Worm (Caenorhabditis elegans): ENCODE results near the gene Y102A5C.36.

Gene Y102A5C.36

DNA sequence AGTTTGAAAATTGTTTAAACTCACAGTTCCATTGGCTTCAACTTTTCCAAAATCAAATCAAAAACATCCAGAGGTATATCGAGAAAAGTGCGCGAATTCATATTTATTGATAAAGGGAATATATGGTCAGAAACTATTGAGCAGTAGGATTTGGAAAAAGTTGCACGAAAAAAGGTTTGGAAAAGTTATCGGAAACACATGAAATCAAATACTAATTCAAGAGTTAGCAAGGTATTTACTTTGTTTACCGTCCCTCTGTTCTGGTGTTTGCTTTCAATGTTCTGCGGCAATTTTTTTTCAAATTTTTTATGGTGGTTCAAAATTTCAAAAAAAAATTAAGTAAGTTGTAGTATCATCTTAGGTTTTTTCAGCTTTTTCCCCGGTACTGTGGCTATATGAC lies 27.9 kb downstream of the Y102A5C.36 start, which contains the start of gene fbxa-45:
TSS of gene fbxa-45 (minus strand) at position 101 of the 400 bp plus-strand sequence.
- TF ChIP-seq K09A11.1 (tag; optimal IDR thresholded peaks at IDR 0.05; ENCODE audit: insufficient read depth), result no peak
- TF ChIP-seq ttx-3 (tag; optimal IDR thresholded peaks at IDR 0.05), result no peak
- TF ChIP-seq sox-2 (GFP tag; IDR thresholded peaks at IDR 0.05), result no peak
- TF ChIP-seq fax-1 (tag; optimal IDR thresholded peaks at IDR 0.05), result no peak
- TF ChIP-seq pat-9 (tag; optimal IDR thresholded peaks at IDR 0.05), result no peak
- no peak for TF ChIP-seq mec-3 (tag; optimal IDR thresholded peaks at IDR 0.05; ENCODE audit: borderline replicate concordance)
- TF ChIP-seq ceh-45 (GFP tag; IDR thresholded peaks at IDR 0.05), result no peak
- no peak for TF ChIP-seq tbx-2 (tag; optimal IDR thresholded peaks at IDR 0.05)
- TF ChIP-seq hlh-15 (tag; optimal IDR thresholded peaks at IDR 0.05), result no peak
- no peak for TF ChIP-seq lim-6 (tag; optimal IDR thresholded peaks at IDR 0.05)
- TF ChIP-seq pax-1 (tag; optimal IDR thresholded peaks at IDR 0.05), result no peak
- no peak for TF ChIP-seq nhr-11 (tag; optimal IDR thresholded peaks at IDR 0.05)
- no peak for TF ChIP-seq fkh-10 (GFP tag; optimal IDR thresholded peaks at IDR 0.05)

DNA sequence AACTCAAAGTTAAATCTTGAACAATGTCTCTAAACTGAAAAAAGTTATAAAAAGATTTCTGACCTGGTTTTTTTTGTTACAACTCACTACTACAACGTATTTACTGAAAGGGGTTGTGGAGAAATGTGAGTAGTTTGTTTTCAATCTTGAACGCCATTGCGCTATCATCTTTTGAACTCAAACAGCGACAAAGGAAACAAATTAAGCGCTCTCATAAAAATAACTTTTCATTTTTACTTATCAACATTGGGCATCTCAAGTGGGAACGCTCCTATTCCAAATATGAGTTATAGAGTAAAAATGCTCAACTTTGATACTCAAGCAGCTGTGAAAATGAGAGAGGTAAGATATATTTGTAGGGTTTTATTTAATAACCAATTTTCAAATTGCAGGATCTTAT lies 33.8 kb downstream of the Y102A5C.36 start, which contains the start of gene F09C6.15:
TSS of gene F09C6.15 (plus strand) at position 301 of the 400 bp plus-strand sequence.
- no peak for TF ChIP-seq ceh-18 (tag; optimal IDR thresholded peaks at IDR 0.05)
- no peak for TF ChIP-seq eyg-1 (tag; optimal IDR thresholded peaks at IDR 0.05)
- TF ChIP-seq madf-2 (tag; optimal IDR thresholded peaks at IDR 0.05), result no peak
- no peak for TF ChIP-seq pqm-1 (tag; optimal IDR thresholded peaks at IDR 0.05)
- no peak for TF ChIP-seq Y22D7AL.16 (tag; optimal IDR thresholded peaks at IDR 0.05)
- no peak for TF ChIP-seq ceh-9 (tag; optimal IDR thresholded peaks at IDR 0.05)
- TF ChIP-seq sdc-2 (tag; optimal IDR thresholded peaks at IDR 0.05), result no peak
- TF ChIP-seq ref-2 (tag; optimal IDR thresholded peaks at IDR 0.05), result no peak
- TF ChIP-seq dve-1 (tag; optimal IDR thresholded peaks at IDR 0.05), result no peak
- TF ChIP-seq dmd-4 (tag; optimal IDR thresholded peaks at IDR 0.05; ENCODE audit: borderline replicate concordance), result no peak
- no peak for TF ChIP-seq F13H6.1 (tag; optimal IDR thresholded peaks at IDR 0.05)

DNA sequence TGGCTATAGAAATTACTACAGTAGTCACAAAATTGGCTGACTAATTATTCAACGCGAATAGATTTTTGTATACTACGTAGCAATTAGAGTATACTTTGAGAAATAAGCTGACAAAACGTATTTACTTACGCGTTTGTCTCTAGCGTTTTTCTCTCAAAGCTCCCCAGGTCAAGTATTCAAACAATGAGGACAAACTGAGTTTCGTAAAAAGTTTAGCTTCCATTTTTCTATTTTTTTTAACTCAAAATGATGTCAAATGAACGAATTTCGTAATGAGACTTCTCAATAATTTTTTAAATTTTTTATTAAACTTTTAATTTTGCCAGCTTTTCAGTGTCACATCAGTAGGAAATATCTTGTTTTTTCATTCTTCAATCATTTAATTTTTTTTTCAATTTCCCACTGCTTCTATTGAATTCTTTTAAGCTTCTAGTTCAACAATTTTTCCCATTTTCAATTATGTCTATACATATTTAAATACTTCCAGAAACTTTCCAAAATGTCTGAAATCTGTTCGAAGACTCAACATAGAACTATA lies 38.4 kb downstream of the Y102A5C.36 start, which contains the start of the genes ifas-2 and fbxa-44:
TSS of gene ifas-2 (minus strand) at position 101 of the 538 bp plus-strand sequence.
TSS of gene fbxa-44 (plus strand) at position 488 of the 538 bp plus-strand sequence.
- TF ChIP-seq ceh-45 (GFP tag; IDR thresholded peaks at IDR 0.05) (no peak), F13H6.1 (tag; optimal IDR thresholded peaks at IDR 0.05) (no peak), tbx-2 (tag; optimal IDR thresholded peaks at IDR 0.05) (no peak), hlh-6 (tag; optimal IDR thresholded peaks at IDR 0.05) (no peak)

DNA sequence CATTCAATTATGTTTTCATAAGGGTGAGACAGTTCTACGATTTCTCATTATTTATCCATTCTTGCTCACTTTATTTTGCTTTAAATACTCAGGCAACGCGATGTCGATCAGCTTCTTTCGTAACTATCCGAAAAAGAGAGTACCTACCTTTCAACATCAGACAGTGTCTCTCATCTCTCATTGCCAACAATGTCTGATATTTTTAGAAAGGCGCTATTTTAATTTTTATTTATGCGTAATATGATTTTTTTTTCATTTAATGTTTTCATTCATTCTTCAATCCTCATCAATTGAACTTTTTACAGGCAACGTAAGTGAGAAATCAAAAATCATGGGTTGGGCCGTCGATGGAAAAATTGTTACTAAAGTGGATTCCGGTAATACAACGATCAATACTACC lies 42.5 kb downstream of the Y102A5C.36 start, which contains the start of gene F09C6.13:
TSS of gene F09C6.13 (plus strand) at position 301 of the 400 bp plus-strand sequence.
- TF ChIP-seq C38D4.7 (GFP tag; optimal IDR thresholded peaks at IDR 0.05) (no peak), pat-9 (tag; optimal IDR thresholded peaks at IDR 0.05) (no peak), madf-2 (tag; optimal IDR thresholded peaks at IDR 0.05) (no peak), sox-4 (tag; optimal IDR thresholded peaks at IDR 0.05) (no peak), pha-4 (tag; optimal IDR thresholded peaks at IDR 0.05) (no peak), T23F11.4 (GFP tag; optimal IDR thresholded peaks at IDR 0.05) (no peak), ttx-3 (tag; optimal IDR thresholded peaks at IDR 0.05) (no peak), fax-1 (tag; optimal IDR thresholded peaks at IDR 0.05) (no peak)

DNA sequence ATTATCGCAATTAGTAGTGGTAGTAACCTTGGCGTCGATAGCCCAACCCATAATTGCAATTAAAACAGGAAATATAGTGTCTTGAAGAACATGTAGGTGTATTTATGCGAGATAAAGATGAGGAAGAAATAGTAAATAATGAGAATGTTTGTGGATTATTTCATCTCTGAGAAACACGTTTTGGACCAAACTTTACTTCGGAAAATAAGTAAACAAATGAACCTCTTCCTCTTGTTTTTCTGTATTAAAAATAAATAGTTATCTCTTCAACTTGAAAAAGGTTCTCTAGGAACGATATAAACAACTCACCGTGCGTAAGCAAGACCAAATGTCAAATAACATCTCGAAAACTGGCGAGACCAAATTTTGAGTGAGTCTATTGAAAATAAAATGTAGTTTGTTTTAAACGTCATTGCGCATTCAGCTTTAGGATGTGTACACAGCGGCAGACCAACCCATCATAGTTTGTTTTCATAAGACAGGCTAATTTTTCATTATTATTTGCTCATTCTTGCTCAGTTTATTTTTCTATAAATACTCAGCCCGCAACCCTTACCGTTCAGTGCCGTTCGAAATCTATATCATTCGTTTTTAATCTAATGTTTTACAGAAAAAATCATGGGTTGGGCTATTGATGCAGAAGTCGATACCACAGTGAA lies 44.9 kb downstream of the Y102A5C.36 start, which contains the start of the genes F09C6.11 and F09C6.12:
TSS of gene F09C6.11 (minus strand) at position 51 of the 659 bp plus-strand sequence.
TSS of gene F09C6.12 (plus strand) at position 609 of the 659 bp plus-strand sequence.
- no peak for TF ChIP-seq syd-9 (tag; optimal IDR thresholded peaks at IDR 0.05)
- TF ChIP-seq ets-4 (tag; optimal IDR thresholded peaks at IDR 0.05), result no peak
- TF ChIP-seq elt-2 (tag; optimal IDR thresholded peaks at IDR 0.05), result no peak
- no peak for TF ChIP-seq ceh-24 (tag; optimal IDR thresholded peaks at IDR 0.05)
- TF ChIP-seq pag-3 (tag; optimal IDR thresholded peaks at IDR 0.05; ENCODE audit: borderline replicate concordance), result no peak
- TF ChIP-seq ahr-1 (tag; optimal IDR thresholded peaks at IDR 0.05), result no peak
- TF ChIP-seq ceh-6 (GFP tag; optimal IDR thresholded peaks at IDR 0.05), result no peak
- TF ChIP-seq pqm-1 (tag; optimal IDR thresholded peaks at IDR 0.05), result no peak
- TF ChIP-seq F13H6.1 (tag; optimal IDR thresholded peaks at IDR 0.05), result no peak
- TF ChIP-seq K09A11.1 (tag; optimal IDR thresholded peaks at IDR 0.05; ENCODE audit: insufficient read depth), result no peak
- no peak for TF ChIP-seq tbx-7 (tag; optimal IDR thresholded peaks at IDR 0.05)

All from whole organism, late embryonic.